Fruit fly (Drosophila melanogaster): Measurements from ENCODE around the gene CG11178.

Gene CG11178

DNA sequence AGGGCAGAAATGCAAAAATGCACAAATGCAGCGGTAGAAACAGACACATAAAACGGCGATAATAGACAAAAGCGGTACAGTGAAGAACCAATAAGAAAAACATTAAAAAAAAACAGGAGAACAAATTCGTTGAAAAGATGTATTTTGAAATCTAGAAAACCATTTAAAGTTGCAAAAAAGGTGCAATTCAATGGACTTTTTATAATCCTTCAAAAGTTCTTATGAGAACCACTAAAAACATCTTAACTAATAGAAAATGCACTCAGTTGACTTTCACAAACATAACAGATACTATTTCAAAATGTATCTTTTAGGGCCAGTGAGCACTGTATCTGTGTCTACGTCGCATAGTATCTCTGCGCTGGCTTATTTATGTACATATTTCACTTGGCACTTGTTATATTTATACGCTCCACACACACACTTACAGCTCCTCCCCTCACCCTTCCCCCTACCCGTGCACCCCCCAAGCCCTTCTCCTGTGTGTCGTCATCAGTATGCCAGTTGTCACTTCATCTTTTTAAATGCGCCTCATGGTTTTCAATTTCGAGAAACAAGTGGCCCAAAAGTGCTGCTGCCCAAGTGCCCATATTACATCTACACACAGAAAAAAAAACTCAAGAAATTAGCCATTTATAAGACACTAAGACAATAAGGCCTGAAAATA is 39.9 kb upstream of the CG11178 start:
- TF ChIP-seq Pif1B (GFP tag; optimal IDR thresholded peaks at IDR 0.05) (no peak), rn (GFP tag; IDR thresholded peaks at IDR 0.05) (no peak), CG9948 (tag; optimal IDR thresholded peaks at IDR 0.05) (peak; percentile 14), CG15710 (tag; optimal IDR thresholded peaks at IDR 0.05) (peak; percentile 34), CG8159 (tag; optimal IDR thresholded peaks at IDR 0.05) (peak; percentile 13), CG14655 (GFP tag; optimal IDR thresholded peaks at IDR 0.05) (peak; percentile 51), gl (tag; optimal IDR thresholded peaks at IDR 0.05) (no peak), fd96Ca (GFP tag; IDR thresholded peaks at IDR 0.05) (no peak), Ets98B (GFP tag; IDR thresholded peaks at IDR 0.05) (peak; percentile 55), CG8301 (tag; optimal IDR thresholded peaks at IDR 0.05) (peak; percentile 21)

DNA sequence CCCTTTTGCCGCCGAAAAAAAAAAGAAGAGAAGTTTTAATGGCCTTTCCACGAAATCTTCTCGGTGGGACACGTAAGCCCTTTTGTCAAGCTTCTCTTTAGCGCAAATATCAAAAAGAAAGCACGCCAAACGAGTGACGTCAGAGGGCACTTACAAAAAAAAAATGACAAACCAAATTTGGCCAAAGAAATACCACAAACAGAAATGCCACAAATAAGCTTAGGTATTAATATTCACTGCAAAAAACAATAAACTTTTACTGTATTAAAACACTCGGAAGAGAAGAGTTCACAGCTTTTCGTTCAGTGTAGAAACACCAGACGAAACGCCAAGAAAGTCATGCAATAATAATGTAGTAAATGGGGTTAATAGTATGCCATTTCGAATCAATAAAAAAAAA is 37.4 kb upstream of the CG11178 start:
- TF ChIP-seq CG8301 (tag; optimal IDR thresholded peaks at IDR 0.05) (no peak), CG15710 (tag; optimal IDR thresholded peaks at IDR 0.05) (peak; percentile 33), Ets98B (GFP tag; IDR thresholded peaks at IDR 0.05) (peak; percentile 25; the same call in 1 of the 2 replicates), CG13204 (GFP tag; optimal IDR thresholded peaks at IDR 0.05) (no peak), CG32121 (GFP tag; IDR thresholded peaks at IDR 0.05) (peak; percentile 34; the same call in 1 of the 2 replicates), CG34367 (tag; optimal IDR thresholded peaks at IDR 0.05) (no peak), Pif1A (GFP tag; optimal IDR thresholded peaks at IDR 0.05) (peak; percentile 67), fd96Ca (GFP tag; IDR thresholded peaks at IDR 0.05) (0 out of 3 replicates have a peak, but pooled peaks have one; percentile 13), CG12605 (GFP tag; IDR thresholded peaks at IDR 0.05) (peak; percentile 40; the same call in 1 of the 2 replicates), EcR (GFP tag; optimal IDR thresholded peaks at IDR 0.05) (no peak), CG8159 (tag; optimal IDR thresholded peaks at IDR 0.05) (peak; percentile 47), CG17806 (tag; optimal IDR thresholded peaks at IDR 0.05) (peak; percentile 26), CG10348 (GFP tag; IDR thresholded peaks at IDR 0.05) (no peak), gl (tag; optimal IDR thresholded peaks at IDR 0.05) (no peak), CG14655 (GFP tag; optimal IDR thresholded peaks at IDR 0.05) (peak; percentile 33), rn (GFP tag; IDR thresholded peaks at IDR 0.05) (no peak), Pif1B (GFP tag; optimal IDR thresholded peaks at IDR 0.05) (peak; percentile 58), CG4496 (GFP tag; IDR thresholded peaks at IDR 0.05) (peak; percentile 66; the same call in 2 of the 3 replicates), CG9948 (tag; optimal IDR thresholded peaks at IDR 0.05) (peak; percentile 14), Snoo (tag; optimal IDR thresholded peaks at IDR 0.05) (peak; percentile 47), D1 (tag; optimal IDR thresholded peaks at IDR 0.05) (no peak)

DNA sequence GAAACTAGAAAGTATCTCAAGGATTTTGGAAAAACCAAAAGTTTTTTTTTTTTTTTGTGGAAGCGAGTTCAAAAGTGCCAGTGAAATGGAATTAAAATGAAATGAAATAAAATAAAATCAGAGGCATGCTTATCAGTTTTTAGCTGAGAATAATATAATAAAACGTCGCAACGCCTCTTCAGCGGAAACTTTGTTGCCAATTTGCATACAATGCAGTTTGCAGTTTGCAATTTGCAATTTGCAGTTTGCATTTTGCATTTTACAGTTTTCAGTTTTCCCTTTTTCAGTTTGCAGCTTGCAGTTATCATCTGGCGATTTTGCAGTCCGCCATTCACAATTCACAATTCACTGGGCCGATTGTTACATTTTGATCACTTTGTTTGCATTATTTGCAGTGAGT is 36.6 kb upstream of the CG11178 start:
- TF ChIP-seq gl (tag; optimal IDR thresholded peaks at IDR 0.05): no peak
- no peak for TF ChIP-seq CG10348 (GFP tag; IDR thresholded peaks at IDR 0.05)
- TF ChIP-seq rn (GFP tag; IDR thresholded peaks at IDR 0.05): no peak
- no peak for TF ChIP-seq CG12605 (GFP tag; IDR thresholded peaks at IDR 0.05)
- TF ChIP-seq EcR (GFP tag; optimal IDR thresholded peaks at IDR 0.05): no peak
- no peak for TF ChIP-seq Pif1B (GFP tag; optimal IDR thresholded peaks at IDR 0.05)
- TF ChIP-seq CG14655 (GFP tag; optimal IDR thresholded peaks at IDR 0.05): no peak
- TF ChIP-seq CG32121 (GFP tag; IDR thresholded peaks at IDR 0.05): no peak
- no peak for TF ChIP-seq CG17806 (tag; optimal IDR thresholded peaks at IDR 0.05)
- no peak for TF ChIP-seq Snoo (tag; optimal IDR thresholded peaks at IDR 0.05)
- TF ChIP-seq fd96Ca (GFP tag; IDR thresholded peaks at IDR 0.05): no peak
- TF ChIP-seq CG9948 (tag; optimal IDR thresholded peaks at IDR 0.05): no peak
- TF ChIP-seq Ets98B (GFP tag; IDR thresholded peaks at IDR 0.05): no peak

DNA sequence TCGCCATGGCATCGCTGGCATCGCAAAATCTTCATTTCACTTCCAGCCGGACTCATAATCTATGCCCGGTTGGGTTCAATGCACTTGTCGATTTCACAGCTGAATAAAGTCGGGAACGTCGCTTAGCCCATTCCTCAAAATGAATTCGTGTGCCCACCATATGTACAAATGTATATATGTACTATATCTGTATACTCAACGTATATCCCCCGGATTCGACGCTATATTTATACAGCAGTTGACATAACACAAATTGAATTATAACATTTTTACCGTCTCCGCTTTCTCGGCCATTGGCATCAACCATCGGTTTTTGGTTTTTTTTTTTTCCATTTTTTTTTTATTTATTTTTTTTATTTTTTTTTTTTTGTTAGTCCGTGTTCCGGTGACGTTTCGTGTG is 35.2 kb upstream of the CG11178 start:
- TF ChIP-seq EcR (GFP tag; optimal IDR thresholded peaks at IDR 0.05) (peak; percentile 25), CG17806 (tag; optimal IDR thresholded peaks at IDR 0.05) (no peak)

DNA sequence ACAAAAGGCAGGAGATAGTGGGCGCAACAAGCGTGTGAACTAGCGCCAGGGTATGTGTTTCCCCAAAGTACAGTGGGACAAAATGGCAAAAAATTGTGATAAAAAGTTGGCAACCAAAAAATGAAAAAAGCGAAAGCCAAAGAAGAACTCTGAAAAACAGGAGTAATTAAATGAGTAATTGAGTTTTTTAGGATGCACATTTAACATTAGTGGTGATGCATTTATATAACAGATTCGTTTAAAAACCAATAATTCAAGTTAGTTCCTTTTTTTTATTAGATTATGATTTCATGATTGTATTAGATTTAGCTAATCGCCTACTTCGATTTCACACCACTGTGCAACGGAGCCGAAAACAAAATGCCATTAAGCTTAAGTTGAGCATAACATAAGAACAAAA is 33.1 kb upstream of the CG11178 start:
- TF ChIP-seq CG4496 (GFP tag; IDR thresholded peaks at IDR 0.05) (0 out of 3 replicates have a peak, but pooled peaks have one; percentile 23), EcR (GFP tag; optimal IDR thresholded peaks at IDR 0.05) (no peak), D1 (tag; optimal IDR thresholded peaks at IDR 0.05) (no peak), gl (tag; optimal IDR thresholded peaks at IDR 0.05) (no peak), Pif1B (GFP tag; optimal IDR thresholded peaks at IDR 0.05) (peak; percentile 45), CG14655 (GFP tag; optimal IDR thresholded peaks at IDR 0.05) (peak; percentile 73), CG10348 (GFP tag; IDR thresholded peaks at IDR 0.05) (no peak), rn (GFP tag; IDR thresholded peaks at IDR 0.05) (no peak), CG8159 (tag; optimal IDR thresholded peaks at IDR 0.05) (peak; percentile 45), CG32121 (GFP tag; IDR thresholded peaks at IDR 0.05) (peak; percentile 22; the same call in 1 of the 2 replicates), CG12605 (GFP tag; IDR thresholded peaks at IDR 0.05) (no peak), CG17806 (tag; optimal IDR thresholded peaks at IDR 0.05) (peak; percentile 27), CG8301 (tag; optimal IDR thresholded peaks at IDR 0.05) (peak; percentile 59), CG34367 (tag; optimal IDR thresholded peaks at IDR 0.05) (no peak), CG9948 (tag; optimal IDR thresholded peaks at IDR 0.05) (peak; percentile 40), Snoo (tag; optimal IDR thresholded peaks at IDR 0.05) (peak; percentile 24), Ets98B (GFP tag; IDR thresholded peaks at IDR 0.05) (peak; percentile 14; the same call in 1 of the 2 replicates), CG13204 (GFP tag; optimal IDR thresholded peaks at IDR 0.05) (no peak), Pif1A (GFP tag; optimal IDR thresholded peaks at IDR 0.05) (peak; percentile 51), CG15710 (tag; optimal IDR thresholded peaks at IDR 0.05) (peak; percentile 5), fd96Ca (GFP tag; IDR thresholded peaks at IDR 0.05) (no peak)

DNA sequence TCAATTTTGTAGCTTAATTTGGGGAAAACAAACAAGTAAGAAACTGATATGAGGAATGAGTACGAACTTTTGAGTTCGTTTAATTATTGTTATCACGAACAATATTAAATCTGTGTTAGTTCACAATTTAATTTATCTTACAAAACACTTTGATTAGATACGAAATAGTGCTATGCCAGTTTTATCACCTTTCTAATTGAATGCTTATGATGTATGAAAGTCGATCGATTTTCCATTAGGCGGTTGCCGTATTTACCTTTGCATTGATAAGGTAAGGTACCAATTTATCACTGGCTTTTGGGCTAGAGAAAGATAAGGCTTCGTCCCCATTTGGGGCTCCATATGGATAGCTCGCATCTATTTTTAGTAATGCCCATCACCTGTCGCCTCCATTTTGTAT is 26.2 kb upstream of the CG11178 start:
- TF ChIP-seq Snoo (tag; optimal IDR thresholded peaks at IDR 0.05) (no peak), CG12605 (GFP tag; IDR thresholded peaks at IDR 0.05) (no peak), CG9948 (tag; optimal IDR thresholded peaks at IDR 0.05) (no peak), rn (GFP tag; IDR thresholded peaks at IDR 0.05) (no peak), CG15710 (tag; optimal IDR thresholded peaks at IDR 0.05) (no peak), CG13204 (GFP tag; optimal IDR thresholded peaks at IDR 0.05) (no peak), D1 (tag; optimal IDR thresholded peaks at IDR 0.05) (no peak)
